Worm (Caenorhabditis elegans) whole organism, midembryonic: Measurements from ENCODE around the gene C47E12.10.

Experiments
- T22C8.4 ChIP-seq: fragments of 200-800 bp; sonication (Bioruptor generic); IDR thresholded peaks from 2 replicates; pipeline ENCODE4 v1.3.6; 2022; ENCODE audit warnings: missing genetic modification characterization, missing compliant biosample characterization
- flt-1 ChIP-seq: fragments of 200-800 bp; sonication (Bioruptor generic); IDR thresholded peaks from 2 replicates; pipeline ENCODE4 v1.3.6; 2022; ENCODE audit warnings: missing genetic modification characterization, missing compliant biosample characterization
- klf-2 ChIP-seq: fragments of 200-800 bp; sonication (Bioruptor generic); conservative IDR thresholded peaks from 2 replicates; pipeline ENCODE4 v1.3.6; 2022; ENCODE audit warnings: missing genetic modification reagents, missing genetic modification characterization, missing compliant biosample characterization
- med-1 ChIP-seq: sonication (generic microtip); optimal IDR thresholded peaks from 2 replicates; lab custom pipeline; 2017; ENCODE audit warnings: missing genetic modification characterization, mild to moderate bottlenecking, missing compliant biosample characterization, antibody characterized with exemption, missing genetic modification reagents; ENCODE audit not compliant: insufficient read depth
- ref-1 ChIP-seq: fragments of 200-800 bp; sonication (Bioruptor generic); conservative IDR thresholded peaks from 2 replicates; pipeline ENCODE4 v1.3.6; 2022; ENCODE audit warnings: missing genetic modification reagents, missing genetic modification characterization, missing compliant biosample characterization
- tab-1 ChIP-seq: fragments of 200-800 bp; sonication (Bioruptor generic); IDR thresholded peaks from 2 replicates; pipeline ENCODE4 v1.3.6; 2022; ENCODE audit warnings: missing genetic modification characterization, missing compliant biosample characterization
- ztf-29 ChIP-seq: fragments of 200-800 bp; sonication (Bioruptor generic); IDR thresholded peaks from 2 replicates; pipeline ENCODE4 v1.3.6; 2022; ENCODE audit warnings: missing genetic modification reagents, missing genetic modification characterization, missing compliant biosample characterization

DNA sequence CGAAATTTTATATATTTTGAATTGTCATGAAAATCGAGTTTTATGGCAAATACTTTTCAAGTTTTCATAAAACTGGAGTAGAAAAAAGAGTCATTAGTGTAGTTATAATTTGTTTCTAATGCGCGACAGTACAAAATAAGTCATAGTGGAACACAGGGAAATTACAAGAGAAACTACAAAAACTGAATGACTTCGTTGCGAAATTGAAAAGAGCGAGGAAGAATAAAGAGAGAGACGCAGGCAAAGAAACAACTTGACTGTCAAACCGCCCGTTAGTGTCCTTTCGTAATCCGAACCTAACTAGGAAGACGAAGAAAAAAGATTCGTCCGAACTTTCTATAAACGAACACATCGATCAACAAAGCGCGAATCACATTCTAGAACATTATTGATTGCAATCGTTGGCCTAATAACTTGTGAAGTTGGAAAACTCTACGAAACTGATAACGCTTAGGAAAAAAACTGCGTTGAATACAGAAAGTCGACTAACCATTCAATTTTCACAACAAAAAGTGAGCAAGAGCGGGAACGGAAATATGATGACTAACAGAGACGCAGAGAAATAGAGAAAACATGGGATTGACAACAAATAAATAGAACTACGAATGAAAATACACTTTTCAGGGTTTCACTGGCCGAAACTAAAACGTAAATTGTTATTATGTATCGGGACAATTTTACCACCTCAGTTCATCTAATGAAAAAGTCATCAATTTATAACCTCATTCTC lies 21.0 kb downstream of the C47E12.10 start:
- TF ChIP-seq ref-1: no peak
- TF ChIP-seq tab-1 (GFP tag; lab: Robert Waterston, UW): no peak
- no peak for TF ChIP-seq med-1 (GFP tag; lab: Kevin White, UChicago)
- no peak for TF ChIP-seq flt-1
- no peak for TF ChIP-seq T22C8.4
- no peak for TF ChIP-seq klf-2 (GFP tag; lab: Robert Waterston, UW)
- no peak for TF ChIP-seq ztf-29 (GFP tag; lab: Robert Waterston, UW)
